Worm (Caenorhabditis elegans): ENCODE measurements around the gene lido-4.

DNA sequence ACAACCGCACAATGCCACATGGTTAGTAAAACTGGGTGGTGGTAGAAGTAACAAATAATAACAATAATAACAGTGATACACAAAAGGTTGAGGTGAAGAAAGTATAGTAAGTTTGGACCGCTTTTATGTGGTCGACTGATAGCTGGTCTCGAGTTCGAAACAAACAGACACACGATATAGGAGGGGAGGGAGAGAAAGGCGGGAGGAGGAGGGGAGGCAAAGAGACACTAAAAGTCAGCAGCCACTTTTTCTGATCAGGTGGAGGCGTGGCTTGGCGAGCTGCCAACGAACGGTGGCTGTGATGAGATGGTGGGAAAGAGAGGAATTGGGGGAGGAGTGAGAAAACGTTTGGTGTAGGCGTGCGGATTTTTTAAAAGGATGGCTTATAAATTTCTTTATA, 49.2 kb downstream of the lido-4 start:
- no peak for TF ChIP-seq snpc-4 (tag; optimal IDR thresholded peaks at IDR 0.05)
- no peak for TF ChIP-seq nhr-237 (tag; optimal IDR thresholded peaks at IDR 0.05)
- TF ChIP-seq sem-2 (GFP tag; optimal IDR thresholded peaks at IDR 0.05), result no peak
